Fruit fly (Drosophila melanogaster) whole organism, wandering third instar larva: ENCODE results near the gene Akap200.

Experiments
- Abd-B ChIP-seq: fragments of >200 bp; optimal IDR thresholded peaks from 2 replicates; lab custom pipeline; 2017; ENCODE audit warnings: missing biosample characterization, missing genetic modification characterization
- CG32264 ChIP-seq: fragments of 200-800 bp; sonication (Bioruptor generic); optimal IDR thresholded peaks from 2 replicates; lab custom pipeline; 2016; ENCODE audit warnings: missing biosample characterization, missing genetic modification characterization
- CrebA ChIP-seq: fragments of 200-800 bp; sonication (Bioruptor generic); optimal IDR thresholded peaks from 2 replicates; lab custom pipeline; 2016; ENCODE audit warnings: missing biosample characterization, mild to moderate bottlenecking, missing genetic modification characterization, borderline replicate concordance
- Dfd ChIP-seq: fragments of >200 bp; optimal IDR thresholded peaks from 2 replicates; lab custom pipeline; 2017; ENCODE audit warnings: missing biosample characterization, missing genetic modification characterization
- Dif ChIP-seq: fragments of 200-275, 200-300 bp; sonication (Bioruptor generic); optimal IDR thresholded peaks from 2 replicates; lab custom pipeline; 2018; ENCODE audit warnings: missing biosample characterization, missing genetic modification characterization; ENCODE audit not compliant: partially characterized antibody
- GATAd ChIP-seq: sonication (Bioruptor generic); optimal IDR thresholded peaks from 2 replicates; lab custom pipeline; 2016; ENCODE audit warnings: missing biosample characterization, missing genetic modification characterization
- HLH106 ChIP-seq: fragments of 200-800 bp; optimal IDR thresholded peaks from 3 replicates; lab custom pipeline; 2019; ENCODE audit warnings: missing biosample characterization, mild to moderate bottlenecking, missing genetic modification characterization, moderate library complexity
- Hr78 ChIP-seq: fragments of >200 bp; optimal IDR thresholded peaks from 2 replicates; lab custom pipeline; 2017; ENCODE audit warnings: missing biosample characterization, missing genetic modification characterization
- Hr83 ChIP-seq: fragments of 200-300 bp; sonication (Bioruptor generic); optimal IDR thresholded peaks from 2 replicates; lab custom pipeline; 2016; ENCODE audit warnings: missing biosample characterization, mild to moderate bottlenecking, missing genetic modification characterization, moderate library complexity; ENCODE audit not compliant: poor library complexity, severe bottlenecking
- Jra ChIP-seq: sonication (Bioruptor generic); optimal IDR thresholded peaks from 2 replicates; lab custom pipeline; 2016; ENCODE audit warnings: missing biosample characterization, missing genetic modification characterization
- Mio ChIP-seq: sonication (Bioruptor generic); optimal IDR thresholded peaks from 2 replicates; lab custom pipeline; 2016; ENCODE audit warnings: missing biosample characterization, missing genetic modification characterization
- Myc ChIP-seq: fragments of >200 bp; optimal IDR thresholded peaks from 2 replicates; lab custom pipeline; 2017
- N ChIP-seq: fragments of >200 bp; optimal IDR thresholded peaks from 2 replicates; lab custom pipeline; 2018; ENCODE audit warnings: missing biosample characterization, missing external identifiers, missing genetic modification characterization
- OdsH ChIP-seq: fragments of 200-800 bp; sonication (Bioruptor generic); optimal IDR thresholded peaks from 2 replicates; lab custom pipeline; 2016; ENCODE audit warnings: missing biosample characterization, mild to moderate bottlenecking, missing genetic modification characterization
- Sp1 ChIP-seq: fragments of 200-800 bp; sonication (Bioruptor generic); optimal IDR thresholded peaks from 3 replicates; lab custom pipeline; 2019; ENCODE audit warnings: missing biosample characterization, mild to moderate bottlenecking, missing genetic modification characterization, moderate library complexity
- Vsx2 ChIP-seq: fragments of 200-300, 225-300 bp; sonication (Bioruptor generic); optimal IDR thresholded peaks from 2 replicates; lab custom pipeline; 2018; ENCODE audit warnings: missing biosample characterization, missing genetic modification characterization; ENCODE audit not compliant: partially characterized antibody
- br ChIP-seq: fragments of 200-800 bp; sonication (Bioruptor generic); optimal IDR thresholded peaks from 2 replicates; lab custom pipeline; 2016; ENCODE audit warnings: missing biosample characterization, missing genetic modification characterization
- brk ChIP-seq: fragments of 200-800 bp; sonication (Bioruptor generic); optimal IDR thresholded peaks from 2 replicates; lab custom pipeline; 2016; ENCODE audit warnings: missing biosample characterization, mild to moderate bottlenecking, missing genetic modification characterization
- dl ChIP-seq, 2 experiments: fragments of 175-275, 200-275 bp in 1 of 2; fragments of 200-275 bp in 1 of 2; sonication (Bioruptor generic); optimal IDR thresholded peaks; lab custom pipeline; 2018; ENCODE audit warnings: mild to moderate bottlenecking in 2 of 2, missing biosample characterization in 2 of 2, missing genetic modification characterization in 2 of 2, moderate library complexity in 2 of 2; ENCODE audit not compliant: partially characterized antibody in 2 of 2, insufficient read depth in 1 of 2
- dmrt93B ChIP-seq: fragments of 200-800 bp; sonication (Bioruptor generic); optimal IDR thresholded peaks from 2 replicates; lab custom pipeline; 2018; ENCODE audit warnings: missing biosample characterization, mild to moderate bottlenecking, missing genetic modification characterization
- dsf ChIP-seq: sonication (Bioruptor generic); optimal IDR thresholded peaks from 2 replicates; lab custom pipeline; 2016; ENCODE audit warnings: missing biosample characterization, missing genetic modification characterization, borderline replicate concordance
- foxo ChIP-seq, 2 experiments: fragments of 200-800 bp; sonication (Bioruptor generic); optimal IDR thresholded peaks; 2 replicates in 1 of 2; 3 replicates in 1 of 2; lab custom pipeline; 2016 to 2017; ENCODE audit warnings: missing biosample characterization in 2 of 2, missing genetic modification characterization in 2 of 2
- h ChIP-seq: fragments of 200-800 bp; sonication (Bioruptor generic); optimal IDR thresholded peaks from 3 replicates; lab custom pipeline; 2016; ENCODE audit warnings: missing biosample characterization, mild to moderate bottlenecking, missing genetic modification characterization
- lola ChIP-seq: fragments of >200 bp; optimal IDR thresholded peaks from 2 replicates; lab custom pipeline; 2017; ENCODE audit warnings: missing biosample characterization, missing genetic modification characterization
- pan ChIP-seq: fragments of >200 bp; optimal IDR thresholded peaks from 2 replicates; lab custom pipeline; 2017
- psq ChIP-seq: fragments of 200-800 bp; sonication (Bioruptor generic); optimal IDR thresholded peaks from 3 replicates; lab custom pipeline; 2017; ENCODE audit warnings: missing biosample characterization, mild to moderate bottlenecking, missing genetic modification characterization, moderate library complexity
- rgr ChIP-seq: fragments of 200-800 bp; sonication (Bioruptor generic); optimal IDR thresholded peaks from 3 replicates; lab custom pipeline; 2016; ENCODE audit warnings: missing biosample characterization, mild to moderate bottlenecking, missing genetic modification characterization
- sv ChIP-seq: fragments of 200-800 bp; sonication (Bioruptor generic); optimal IDR thresholded peaks from 3 replicates; lab custom pipeline; 2016; ENCODE audit warnings: missing biosample characterization, missing genetic modification characterization
- tai ChIP-seq: sonication (Bioruptor generic); optimal IDR thresholded peaks from 2 replicates; lab custom pipeline; 2016; ENCODE audit warnings: missing biosample characterization, missing genetic modification characterization
- usp ChIP-seq: fragments of >200 bp; optimal IDR thresholded peaks from 2 replicates; lab custom pipeline; 2017; ENCODE audit warnings: missing biosample characterization, missing genetic modification characterization
- woc ChIP-seq: sonication (Bioruptor generic); optimal IDR thresholded peaks from 2 replicates; lab custom pipeline; 2016; ENCODE audit warnings: missing biosample characterization, mild to moderate bottlenecking, missing genetic modification characterization

Gene Akap200

DNA sequence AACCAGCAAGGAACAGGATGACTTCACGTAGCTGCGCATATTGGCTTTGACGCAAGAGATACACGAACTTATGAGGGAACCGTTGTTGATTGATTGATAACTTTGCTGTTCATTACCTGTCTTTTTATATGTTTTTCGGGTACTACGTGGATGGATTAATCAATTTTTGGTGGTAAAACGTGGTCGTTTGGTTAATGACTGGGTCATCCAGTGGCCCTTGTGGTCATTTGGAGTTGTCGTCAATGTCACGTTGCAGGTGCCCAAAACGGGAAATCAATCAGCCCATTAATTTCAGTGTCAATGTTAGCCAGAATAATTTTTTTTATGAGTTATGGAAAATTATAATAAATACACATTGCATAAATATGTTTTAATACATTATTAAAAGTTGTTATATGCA is 26.3 kb upstream of the Akap200 start, which contains the start of gene CG42819:
Gene CG42819 (minus strand): TSS at position 101 of the 400 bp plus-strand sequence.
- TF ChIP-seq h (no peak), HLH106 (tag; lab: Kevin White, UChicago) (no peak), Abd-B (no peak), Hr83 (no peak), usp (no peak), lola (GFP tag; lab: Kevin White, UChicago) (no peak), Sp1 (GFP tag; lab: Kevin White, UChicago) (no peak), brk (no peak), psq (no peak), dmrt93B (GFP tag; lab: Kevin White, UChicago) (no peak), pan (no peak), GATAd (no peak), dsf (no peak)

DNA sequence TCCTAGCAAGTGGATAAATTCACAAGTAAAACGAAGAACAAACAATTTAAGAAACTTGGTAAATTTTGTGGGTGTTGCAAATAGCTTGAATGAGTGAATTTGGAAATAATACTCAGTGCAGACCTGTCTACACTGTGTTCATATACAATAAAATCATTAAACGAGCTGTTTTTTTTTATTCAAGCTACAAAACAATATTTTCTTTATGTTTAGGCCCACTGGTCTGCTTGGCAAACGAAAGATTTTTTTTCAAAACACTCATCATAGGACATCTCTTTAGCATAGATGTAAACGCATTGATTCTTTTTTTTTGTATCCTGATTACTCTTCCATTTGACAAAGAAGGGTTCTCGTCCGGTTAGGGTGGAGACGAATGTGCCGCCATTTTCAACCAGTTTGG is 23.2 kb upstream of the Akap200 start, which contains the start of gene CG42820:
Gene CG42820 (minus strand): TSS at position 101 of the 400 bp plus-strand sequence.
- TF ChIP-seq br (GFP tag; lab: Kevin White, UChicago), result no peak
- TF ChIP-seq usp, result no peak
- no peak for TF ChIP-seq Dif (GFP tag; lab: Kevin White, UChicago)
- no peak for TF ChIP-seq dl (GFP tag; optimal IDR thresholded peaks at IDR 0.05; lab: Kevin White, UChicago; ENCODE audit: insufficient read depth in 1 of 2, partially characterized antibody in 2 of 2)
- no peak for TF ChIP-seq Jra (GFP tag; lab: Kevin White, UChicago)
- TF ChIP-seq Hr78 (GFP tag; lab: Kevin White, UChicago), result no peak
- no peak for TF ChIP-seq CG32264 (GFP tag; lab: Kevin White, UChicago)
- no peak for TF ChIP-seq rgr (GFP tag; lab: Kevin White, UChicago)
- no peak for TF ChIP-seq psq
- TF ChIP-seq N (GFP tag; lab: Kevin White, UChicago), result no peak
- no peak for TF ChIP-seq OdsH (GFP tag; lab: Kevin White, UChicago)
- no peak for TF ChIP-seq tai (GFP tag; lab: Kevin White, UChicago)
- TF ChIP-seq sv (GFP tag; lab: Kevin White, UChicago), result no peak

DNA sequence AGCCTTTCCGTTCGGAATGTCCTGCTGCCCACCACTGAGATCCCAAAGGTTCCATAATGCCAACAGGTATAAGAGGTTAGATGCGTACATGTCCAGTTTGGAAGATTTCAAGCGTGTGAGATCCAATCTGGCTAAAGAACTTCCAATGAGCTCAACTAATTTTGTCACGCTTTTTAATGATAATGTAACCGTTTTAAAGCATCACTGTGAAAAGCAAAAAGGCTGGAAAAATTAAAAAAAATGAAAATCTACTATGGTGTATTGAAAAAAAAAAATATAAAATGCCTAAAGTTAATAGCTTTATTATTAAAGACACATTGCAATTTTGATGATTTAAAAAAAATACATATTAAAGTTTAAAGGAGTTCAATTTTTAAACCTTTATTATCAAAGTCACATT is 22.4 kb upstream of the Akap200 start, which contains the start of gene Acp29AB:
Gene Acp29AB (minus strand): TSS at position 101 of the 400 bp plus-strand sequence.
- TF ChIP-seq Jra (GFP tag; lab: Kevin White, UChicago) (no peak), lola (GFP tag; lab: Kevin White, UChicago) (no peak), brk (no peak), Vsx2 (GFP tag; lab: Kevin White, UChicago) (no peak), pan (no peak), Mio (GFP tag; lab: Kevin White, UChicago) (no peak), GATAd (no peak), dl (GFP tag; optimal IDR thresholded peaks at IDR 0.05; lab: Kevin White, UChicago; ENCODE audit: insufficient read depth in 1 of 2, partially characterized antibody in 2 of 2) (no peak), dsf (no peak), psq (no peak), sv (GFP tag; lab: Kevin White, UChicago) (no peak), woc (GFP tag; lab: Kevin White, UChicago) (no peak), Sp1 (GFP tag; lab: Kevin White, UChicago) (no peak), CrebA (no peak)

DNA sequence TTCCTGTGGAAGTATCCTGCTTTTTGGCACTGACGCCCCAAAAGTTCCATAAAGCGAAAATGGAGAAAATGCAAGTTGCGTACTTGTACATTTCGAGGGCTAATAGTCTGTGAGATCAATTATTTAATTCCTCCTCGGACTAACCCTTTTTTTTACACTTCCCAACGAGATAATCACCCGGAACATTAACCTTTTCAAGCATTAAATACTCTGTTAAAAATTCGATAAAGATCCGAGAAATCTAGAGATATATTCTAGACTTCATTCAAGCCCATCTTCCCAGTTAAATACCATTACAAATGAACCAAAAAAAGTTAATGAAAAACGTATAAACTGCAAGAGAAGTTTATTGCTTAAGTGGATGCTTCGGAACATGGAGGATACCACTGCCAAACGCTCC is 21.3 kb upstream of the Akap200 start, which contains the start of gene lectin-29Ca:
Gene lectin-29Ca (minus strand): TSS at position 101 of the 400 bp plus-strand sequence.
- TF ChIP-seq usp (no peak), Vsx2 (GFP tag; lab: Kevin White, UChicago) (no peak), brk (no peak), rgr (GFP tag; lab: Kevin White, UChicago) (no peak), HLH106 (tag; lab: Kevin White, UChicago) (no peak), br (GFP tag; lab: Kevin White, UChicago) (no peak), Hr78 (GFP tag; lab: Kevin White, UChicago) (no peak), foxo (GFP tag; optimal IDR thresholded peaks at IDR 0.05; lab: Kevin White, UChicago) (no peak), CG32264 (GFP tag; lab: Kevin White, UChicago) (no peak), Hr83 (no peak), h (no peak)

DNA sequence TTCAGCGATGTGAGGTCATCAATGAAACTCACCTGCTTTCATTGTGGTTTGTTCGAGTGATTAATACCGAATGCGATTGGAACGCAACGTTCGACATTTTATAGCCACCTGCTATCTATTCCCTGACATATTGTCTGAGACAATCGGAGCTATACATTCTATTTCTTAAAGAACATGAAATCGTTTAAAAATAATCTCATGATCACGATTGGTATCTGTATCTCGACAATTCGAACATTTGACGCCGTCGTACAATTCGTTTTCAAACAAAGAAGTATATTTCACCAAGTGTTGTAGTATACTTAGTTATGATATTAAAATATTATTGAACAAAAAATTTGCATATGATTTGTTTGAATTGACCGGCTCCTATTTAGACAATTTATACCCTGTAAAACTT is 20.6 kb upstream of the Akap200 start, which contains the start of gene Peritrophin-15b:
Gene Peritrophin-15b (minus strand): TSS at position 101 of the 400 bp plus-strand sequence.
- TF ChIP-seq usp (no peak), dsf (no peak), Abd-B (no peak), br (GFP tag; lab: Kevin White, UChicago) (no peak), N (GFP tag; lab: Kevin White, UChicago) (no peak), tai (GFP tag; lab: Kevin White, UChicago) (no peak), GATAd (no peak), HLH106 (tag; lab: Kevin White, UChicago) (no peak), Hr78 (GFP tag; lab: Kevin White, UChicago) (no peak), CrebA (no peak), Dfd (GFP tag; lab: Kevin White, UChicago) (no peak), Myc (lab: Kevin White, UChicago) (no peak)
